Worm (Caenorhabditis elegans) whole organism, L1 larva: ENCODE data around the gene F13H10.6.
A peak's percentile ranks its signal among the peaks of the same experiment; 100 is the strongest.

ENCODE experiments used
- C04F5.9 ChIP-seq: sonication (generic microtip); optimal IDR thresholded peaks from 2 replicates; lab custom pipeline; 2016; ENCODE audit warnings: missing genetic modification characterization, missing compliant biosample characterization
- F16B12.6 ChIP-seq: fragments of 150-350 bp; optimal IDR thresholded peaks from 2 replicates; lab custom pipeline; 2014; ENCODE audit warnings: missing biosample characterization, missing genetic modification characterization
- aha-1 ChIP-seq: fragments of 150-350 bp; optimal IDR thresholded peaks from 2 replicates; lab custom pipeline; 2014; ENCODE audit warnings: missing biosample characterization, missing genetic modification characterization
- alr-1 ChIP-seq: fragments of 200-800 bp; sonication (Bioruptor generic); optimal IDR thresholded peaks from 2 replicates; lab custom pipeline; 2018; ENCODE audit warnings: borderline replicate concordance, mild to moderate bottlenecking, missing genetic modification characterization, missing compliant biosample characterization
- aly-2 ChIP-seq: fragments of 150-350 bp; optimal IDR thresholded peaks from 2 replicates; lab custom pipeline; 2014; ENCODE audit warnings: missing biosample characterization, missing genetic modification characterization
- ama-1 ChIP-seq: fragments of 150-350 bp; optimal IDR thresholded peaks from 2 replicates; lab custom pipeline; 2014
- blmp-1 ChIP-seq: fragments of 150-350 bp; optimal IDR thresholded peaks from 2 replicates; lab custom pipeline; 2014; ENCODE audit warnings: missing biosample characterization, missing genetic modification characterization
- ceh-63 ChIP-seq: fragments of 200-800 bp; sonication (Bioruptor generic); optimal IDR thresholded peaks from 2 replicates; lab custom pipeline; 2018; ENCODE audit warnings: mild to moderate bottlenecking, missing genetic modification characterization, missing compliant biosample characterization
- ceh-8 ChIP-seq: fragments of 200-800 bp; sonication (Bioruptor generic); optimal IDR thresholded peaks from 2 replicates; lab custom pipeline; 2018; ENCODE audit warnings: mild to moderate bottlenecking, missing genetic modification characterization, moderate library complexity, missing compliant biosample characterization
- ceh-82 ChIP-seq, 3 experiments: fragments of 150-350 bp in 1 of 3; sonication (generic microtip) in 2 of 3; optimal IDR thresholded peaks; 2 replicates each; lab custom pipeline; 2014 to 2017; ENCODE audit warnings: missing biosample characterization in 3 of 3, missing genetic modification characterization in 3 of 3
- ceh-90 ChIP-seq: sonication (generic microtip); optimal IDR thresholded peaks from 2 replicates; lab custom pipeline; 2016; ENCODE audit warnings: missing genetic modification characterization, missing compliant biosample characterization
- ces-1 ChIP-seq: fragments of 150-350 bp; optimal IDR thresholded peaks from 2 replicates; lab custom pipeline; 2014; ENCODE audit warnings: missing biosample characterization, missing genetic modification reagents, missing genetic modification characterization
- dpl-1 ChIP-seq, 3 experiments: fragments of 150-350 bp in 2 of 3; sonication (generic microtip) in 1 of 3; optimal IDR thresholded peaks; 2 replicates each; lab custom pipeline; 2014 to 2017; ENCODE audit warnings: missing biosample characterization in 3 of 3, missing genetic modification characterization in 3 of 3, missing genetic modification reagents in 3 of 3
- efl-1 ChIP-seq, 4 experiments: fragments of 150-350 bp; optimal IDR thresholded peaks in 3 of 4; peaks in 1 of 4; 1 replicate in 1 of 4; 2 replicates in 3 of 4; lab custom pipeline; 2014; ENCODE audit warnings: missing biosample characterization in 2 of 4, missing genetic modification characterization in 2 of 4, missing genetic modification reagents in 2 of 4
- elt-2 ChIP-seq: sonication (generic microtip); optimal IDR thresholded peaks from 2 replicates; lab custom pipeline; 2016; ENCODE audit warnings: missing genetic modification characterization, mild to moderate bottlenecking, inconsistent platforms, missing compliant biosample characterization, missing genetic modification reagents
- elt-3 ChIP-seq, 6 experiments: fragments of 150-350 bp in 1 of 6; sonication (generic microtip); optimal IDR thresholded peaks; 2 replicates each; lab custom pipeline; 2017 to 2018; ENCODE audit warnings: missing biosample characterization in 6 of 6, missing genetic modification characterization in 6 of 6, inconsistent platforms in 1 of 6
- fkh-4 ChIP-seq: sonication (generic microtip); optimal IDR thresholded peaks from 2 replicates; lab custom pipeline; 2016; ENCODE audit warnings: missing compliant biosample characterization, missing genetic modification characterization, borderline replicate concordance
- hlh-17 ChIP-seq: fragments of 200-800 bp; sonication (Bioruptor generic); optimal IDR thresholded peaks from 2 replicates; lab custom pipeline; 2018; ENCODE audit warnings: missing genetic modification characterization, mild to moderate bottlenecking, missing compliant biosample characterization, moderate library complexity, borderline replicate concordance
- hpl-2 ChIP-seq: fragments of 150-350 bp; optimal IDR thresholded peaks from 2 replicates; lab custom pipeline; 2014; ENCODE audit warnings: missing biosample characterization, missing genetic modification reagents, missing genetic modification characterization
- irx-1 ChIP-seq: sonication (generic microtip); optimal IDR thresholded peaks from 2 replicates; lab custom pipeline; 2016; ENCODE audit warnings: missing genetic modification characterization, missing compliant biosample characterization
- isw-1 ChIP-seq: fragments of 200-800 bp; sonication (Bioruptor generic); IDR thresholded peaks from 2 replicates; pipeline ENCODE4 v1.3.6; 2022; ENCODE audit warnings: missing genetic modification characterization, missing compliant biosample characterization
- jun-1 ChIP-seq: fragments of 150-350 bp; optimal IDR thresholded peaks from 2 replicates; lab custom pipeline; 2014; ENCODE audit warnings: missing biosample characterization, missing genetic modification reagents, missing genetic modification characterization
- lin-14 ChIP-seq: fragments of 200-800 bp; sonication (Bioruptor generic); optimal IDR thresholded peaks from 2 replicates; lab custom pipeline; 2018; ENCODE audit warnings: mild to moderate bottlenecking, missing genetic modification characterization, moderate library complexity, missing compliant biosample characterization
- lin-15B ChIP-seq: fragments of 150-350 bp; sonication (generic microtip); optimal IDR thresholded peaks from 3 replicates; lab custom pipeline; 2014; ENCODE audit warnings: missing biosample characterization, missing genetic modification characterization
- lin-35 ChIP-seq, 2 experiments: fragments of 150-350 bp; optimal IDR thresholded peaks; 2 replicates each; lab custom pipeline; 2014; ENCODE audit warnings: missing biosample characterization in 2 of 2, missing genetic modification characterization in 2 of 2, missing genetic modification reagents in 2 of 2
- lin-39 ChIP-seq: fragments of 150-350 bp; optimal IDR thresholded peaks from 2 replicates; lab custom pipeline; 2014; ENCODE audit warnings: missing biosample characterization, missing genetic modification reagents, missing genetic modification characterization
- lsy-2 ChIP-seq, 2 experiments: fragments of 150-350 bp; optimal IDR thresholded peaks; 2 replicates each; lab custom pipeline; 2014; ENCODE audit warnings: missing biosample characterization in 2 of 2, missing genetic modification characterization in 2 of 2
- mab-9 ChIP-seq: fragments of 200-800 bp; sonication (Bioruptor generic); IDR thresholded peaks from 2 replicates; pipeline ENCODE4 v1.3.6; 2022; ENCODE audit warnings: missing genetic modification reagents, missing genetic modification characterization, missing compliant biosample characterization
- mdl-1 ChIP-seq, 2 experiments: fragments of 150-350 bp; optimal IDR thresholded peaks; 2 replicates each; lab custom pipeline; 2014 to 2017; ENCODE audit warnings: missing biosample characterization in 2 of 2, missing genetic modification characterization in 2 of 2, inconsistent platforms in 1 of 2
- mef-2 ChIP-seq: fragments of 150-350 bp; optimal IDR thresholded peaks from 2 replicates; lab custom pipeline; 2014; ENCODE audit warnings: missing biosample characterization, missing genetic modification characterization
- mep-1 ChIP-seq: fragments of 150-350 bp; optimal IDR thresholded peaks from 2 replicates; lab custom pipeline; 2014; ENCODE audit warnings: missing biosample characterization, missing genetic modification characterization
- nhr-11 ChIP-seq: fragments of 150-350 bp; optimal IDR thresholded peaks from 2 replicates; lab custom pipeline; 2014; ENCODE audit warnings: missing biosample characterization, missing genetic modification characterization
- nhr-12 ChIP-seq: sonication (generic microtip); optimal IDR thresholded peaks from 2 replicates; lab custom pipeline; 2017; ENCODE audit warnings: missing biosample characterization, missing genetic modification characterization
- nhr-19 ChIP-seq: fragments of 200-800 bp; sonication (Bioruptor generic); conservative IDR thresholded peaks from 2 replicates; pipeline ENCODE4 v1.3.6; 2022; ENCODE audit warnings: missing genetic modification characterization, missing compliant biosample characterization
- nhr-20 ChIP-seq: sonication (generic microtip); optimal IDR thresholded peaks from 2 replicates; lab custom pipeline; 2016; ENCODE audit warnings: mild to moderate bottlenecking, missing genetic modification characterization, missing compliant biosample characterization
- nhr-237 ChIP-seq: fragments of 150-350 bp; optimal IDR thresholded peaks from 2 replicates; lab custom pipeline; 2014; ENCODE audit warnings: missing biosample characterization, missing genetic modification characterization
- nhr-28 ChIP-seq: fragments of 150-350 bp; optimal IDR thresholded peaks from 2 replicates; lab custom pipeline; 2014; ENCODE audit warnings: missing biosample characterization, missing genetic modification characterization
- nhr-76 ChIP-seq: sonication (generic microtip); optimal IDR thresholded peaks from 2 replicates; lab custom pipeline; 2017; ENCODE audit warnings: missing biosample characterization, missing genetic modification characterization
- nhr-77 ChIP-seq: fragments of 150-350 bp; optimal IDR thresholded peaks from 2 replicates; lab custom pipeline; 2014; ENCODE audit warnings: missing biosample characterization, missing genetic modification characterization
- nhr-84 ChIP-seq: sonication (generic microtip); optimal IDR thresholded peaks from 2 replicates; lab custom pipeline; 2017; ENCODE audit warnings: missing biosample characterization, missing genetic modification characterization
- skn-1 ChIP-seq: fragments of 150-350 bp; optimal IDR thresholded peaks from 2 replicates; lab custom pipeline; 2014; ENCODE audit warnings: missing biosample characterization, missing genetic modification characterization
- snpc-4 ChIP-seq: fragments of 150-350 bp; optimal IDR thresholded peaks from 2 replicates; lab custom pipeline; 2014; ENCODE audit warnings: missing biosample characterization, missing genetic modification characterization
- snu-23 ChIP-seq: sonication (generic microtip); optimal IDR thresholded peaks from 2 replicates; lab custom pipeline; 2016; ENCODE audit warnings: missing genetic modification characterization, missing compliant biosample characterization
- sox-4 ChIP-seq: sonication (generic microtip); optimal IDR thresholded peaks from 2 replicates; lab custom pipeline; 2016; ENCODE audit warnings: missing genetic modification characterization, missing compliant biosample characterization
- sptf-1 ChIP-seq: fragments of 150-350 bp; optimal IDR thresholded peaks from 2 replicates; lab custom pipeline; 2014; ENCODE audit warnings: missing biosample characterization, missing genetic modification characterization
- tbx-2 ChIP-seq: sonication (generic microtip); optimal IDR thresholded peaks from 2 replicates; lab custom pipeline; 2016; ENCODE audit warnings: missing genetic modification characterization, missing compliant biosample characterization
- tlp-1 ChIP-seq: fragments of 150-350 bp; optimal IDR thresholded peaks from 2 replicates; lab custom pipeline; 2014; ENCODE audit warnings: missing biosample characterization, missing genetic modification characterization
- unc-130 ChIP-seq: fragments of 150-350 bp; optimal IDR thresholded peaks from 2 replicates; lab custom pipeline; 2017; ENCODE audit warnings: missing biosample characterization, missing genetic modification characterization, inconsistent platforms
- unc-62 ChIP-seq: fragments of 150-350 bp; optimal IDR thresholded peaks from 2 replicates; lab custom pipeline; 2014; ENCODE audit warnings: missing biosample characterization, missing genetic modification reagents, missing genetic modification characterization
- unc-98 ChIP-seq: fragments of 200-800 bp; sonication (Bioruptor generic); IDR thresholded peaks from 2 replicates; pipeline ENCODE4 v1.3.6; 2022; ENCODE audit warnings: missing genetic modification characterization, missing compliant biosample characterization
- ztf-11 ChIP-seq, 2 experiments: sonication (generic microtip); optimal IDR thresholded peaks; 2 replicates each; lab custom pipeline; 2016 to 2017; ENCODE audit warnings: missing genetic modification characterization in 2 of 2, missing biosample characterization in 1 of 2, missing compliant biosample characterization in 1 of 2

F13H10.6 gene

ce11 chrIV:11026648-11027047, 17.6 kb downstream of the F13H10.6 start (continued):
- TF ChIP-seq sptf-1 (tag; lab: Kevin White, UChicago) (no peak), nhr-20 (peak; percentile 67), nhr-12 (tag; lab: Kevin White, UChicago) (no peak), ces-1 (no peak), ztf-11 (tag; optimal IDR thresholded peaks at IDR 0.05; lab: Kevin White, UChicago) (peak in 1 of 2 experiments; percentile 42), unc-98 (GFP tag; lab: Robert Waterston, UW) (no peak), jun-1 (no peak)

ce11 chrIV:11027560-11027959, 18.5 kb downstream of the F13H10.6 start:
- TF ChIP-seq tbx-2 (tag; lab: Kevin White, UChicago) (peak; percentile 78), ceh-8 (GFP tag; lab: Kevin White, UChicago) (no peak), unc-98 (GFP tag; lab: Robert Waterston, UW) (no peak), lin-35 (GFP tag; optimal IDR thresholded peaks at IDR 0.05; lab: Kevin White, UChicago) (peak; percentile 68 to 78), nhr-77 (peak; percentile 71), snpc-4 (tag; lab: Kevin White, UChicago) (peak; percentile 10), C04F5.9 (tag; lab: Kevin White, UChicago) (no peak), mep-1 (peak; percentile 92), tlp-1 (tag; lab: Kevin White, UChicago) (no peak), irx-1 (tag; lab: Kevin White, UChicago) (peak; percentile 23), nhr-11 (no peak), efl-1 (optimal IDR thresholded peaks at IDR 0.05; lab: Kevin White, UChicago) (peak; percentile 62 to 66), efl-1 (GFP tag; optimal IDR thresholded peaks at IDR 0.05 in 1 of 2; lab: Kevin White, UChicago) (peak; percentile 15 to 91), F16B12.6 (peak; percentile 33), ceh-90 (tag; lab: Kevin White, UChicago) (no peak), sox-4 (no peak), aly-2 (tag; lab: Kevin White, UChicago) (peak; percentile 74), isw-1 (no peak), hpl-2 (GFP tag; lab: Kevin White, UChicago) (no peak), nhr-19 (GFP tag; lab: Robert Waterston, UW) (peak; percentile 81), blmp-1 (tag; lab: Kevin White, UChicago) (peak; percentile 77), hlh-17 (no peak), nhr-76 (tag; lab: Kevin White, UChicago) (no peak), unc-130 (tag; lab: Kevin White, UChicago) (peak; percentile 11), mdl-1 (tag; optimal IDR thresholded peaks at IDR 0.05; lab: Kevin White, UChicago) (peak in 1 of 2 experiments; percentile 72), snu-23 (GFP tag; lab: Kevin White, UChicago) (peak; percentile 96), dpl-1 (GFP tag; optimal IDR thresholded peaks at IDR 0.05; lab: Kevin White, UChicago) (peak; percentile 45 to 49 (median 47)), elt-3 (tag; optimal IDR thresholded peaks at IDR 0.05; lab: Kevin White, UChicago) (peak in 5 of 6 experiments; percentile 19 to 85 (median 65)), unc-62 (GFP tag; lab: Kevin White, UChicago) (no peak), ztf-11 (tag; optimal IDR thresholded peaks at IDR 0.05; lab: Kevin White, UChicago) (peak in 1 of 2 experiments; percentile 73), lsy-2 (tag; optimal IDR thresholded peaks at IDR 0.05; lab: Kevin White, UChicago) (peak; percentile 78 to 81), alr-1 (tag; lab: Kevin White, UChicago) (no peak), mab-9 (GFP tag; lab: Robert Waterston, UW) (0 out of 2 replicates have a peak, but pooled peaks have one; percentile 31), nhr-84 (no peak), nhr-28 (tag; lab: Kevin White, UChicago) (no peak), sptf-1 (tag; lab: Kevin White, UChicago) (no peak), mef-2 (tag; lab: Kevin White, UChicago) (peak; percentile 54), skn-1 (peak; percentile 90), lin-15B (tag; lab: Kevin White, UChicago) (no peak), ceh-82 (tag; optimal IDR thresholded peaks at IDR 0.05; lab: Kevin White, UChicago) (peak; percentile 39 to 70 (median 65)), aha-1 (no peak), lin-39 (tag; lab: Kevin White, UChicago) (no peak), fkh-4 (tag; lab: Kevin White, UChicago) (no peak), ceh-63 (no peak), elt-2 (tag; lab: Kevin White, UChicago) (peak; percentile 9), nhr-20 (peak; percentile 92), nhr-237 (tag; lab: Kevin White, UChicago) (peak; percentile 73), ama-1 (lab: Kevin White, UChicago) (peak; percentile 65), ces-1 (no peak), lin-14 (GFP tag; lab: Kevin White, UChicago) (peak; percentile 95)
